Worm (Caenorhabditis elegans) whole organism, midembryonic: ENCODE data around the gene vhp-1.

Source experiments
- flt-1 ChIP-seq: fragments of 200-800 bp; sonication (Bioruptor generic); IDR thresholded peaks from 2 replicates; pipeline ENCODE4 v1.3.6; 2022; ENCODE audit warnings: missing genetic modification characterization, missing compliant biosample characterization
- tab-1 ChIP-seq: fragments of 200-800 bp; sonication (Bioruptor generic); IDR thresholded peaks from 2 replicates; pipeline ENCODE4 v1.3.6; 2022; ENCODE audit warnings: missing genetic modification characterization, missing compliant biosample characterization

DNA sequence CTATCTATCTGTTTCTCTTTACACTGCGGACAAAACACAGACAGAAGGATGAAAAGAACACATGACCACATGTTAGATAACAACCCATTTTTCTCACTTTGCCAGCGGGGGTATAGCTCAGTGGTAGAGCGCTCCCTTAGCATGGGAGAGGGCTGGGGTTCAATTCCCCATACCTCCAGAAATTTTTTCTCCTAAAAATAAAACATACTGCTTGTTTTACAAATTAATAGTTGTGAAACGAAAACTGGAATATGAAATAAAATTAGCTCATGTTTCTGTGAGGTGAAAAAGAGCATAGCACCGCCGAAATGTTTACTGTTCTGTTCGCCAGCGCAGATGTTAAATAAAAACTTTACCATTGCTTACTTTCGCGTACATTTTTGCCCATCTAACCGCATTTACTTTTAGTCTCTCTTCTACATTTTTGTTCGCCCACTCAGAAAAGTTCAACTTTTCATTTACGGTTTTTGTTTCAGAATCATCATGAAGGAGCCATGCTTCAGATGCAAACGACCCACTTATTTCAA is 30.8 kb upstream of the vhp-1 start, which contains the start of gene ZK622.4:
- TF ChIP-seq tab-1 (GFP tag; lab: Robert Waterston, UW) (peak; percentile 94), flt-1 (GFP tag; lab: Robert Waterston, UW) (peak; percentile 95)
